Worm (Caenorhabditis elegans) whole organism, late embryonic: ENCODE measurements around the gene Y49E10.29.

Experiments used
- C38D4.7 ChIP-seq: fragments of 200-800 bp; sonication (Bioruptor generic); optimal IDR thresholded peaks from 2 replicates; lab custom pipeline; 2018; ENCODE audit warnings: mild to moderate bottlenecking, missing genetic modification characterization, moderate library complexity, missing compliant biosample characterization
- F13H6.1 ChIP-seq: sonication (generic microtip); optimal IDR thresholded peaks from 2 replicates; lab custom pipeline; 2016; ENCODE audit warnings: missing genetic modification characterization, missing compliant biosample characterization
- K02D7.2 ChIP-seq: sonication (generic microtip); optimal IDR thresholded peaks from 2 replicates; lab custom pipeline; 2017; ENCODE audit warnings: mild to moderate bottlenecking, missing genetic modification characterization, missing compliant biosample characterization
- Y22D7AL.16 ChIP-seq: sonication (generic microtip); optimal IDR thresholded peaks from 2 replicates; lab custom pipeline; 2016; ENCODE audit warnings: missing genetic modification characterization, missing compliant biosample characterization
- ahr-1 ChIP-seq: sonication (generic microtip); optimal IDR thresholded peaks from 2 replicates; lab custom pipeline; 2016; ENCODE audit warnings: missing genetic modification characterization, missing compliant biosample characterization
- ama-1 ChIP-seq: fragments of 150-350 bp; optimal IDR thresholded peaks from 2 replicates; lab custom pipeline; 2014
- ceh-19 ChIP-seq: fragments of 200-800 bp; sonication (Bioruptor generic); optimal IDR thresholded peaks from 2 replicates; lab custom pipeline; 2018; ENCODE audit warnings: mild to moderate bottlenecking, missing genetic modification characterization, missing compliant biosample characterization
- ceh-30 ChIP-seq: fragments of 150-350 bp; optimal IDR thresholded peaks from 2 replicates; lab custom pipeline; 2014; ENCODE audit warnings: missing biosample characterization, missing genetic modification characterization
- ceh-31 ChIP-seq: sonication (generic microtip); optimal IDR thresholded peaks from 2 replicates; lab custom pipeline; 2016; ENCODE audit warnings: missing genetic modification characterization, missing compliant biosample characterization
- ceh-34 ChIP-seq: sonication (generic microtip); optimal IDR thresholded peaks from 2 replicates; lab custom pipeline; 2016; ENCODE audit warnings: mild to moderate bottlenecking, missing genetic modification characterization, missing compliant biosample characterization
- ceh-6 ChIP-seq: fragments of 200-800 bp; sonication (Bioruptor generic); optimal IDR thresholded peaks from 2 replicates; lab custom pipeline; 2018; ENCODE audit warnings: mild to moderate bottlenecking, missing genetic modification characterization, missing compliant biosample characterization
- dmd-4 ChIP-seq: sonication (generic microtip); optimal IDR thresholded peaks from 2 replicates; lab custom pipeline; 2016; ENCODE audit warnings: borderline replicate concordance, missing genetic modification characterization, missing compliant biosample characterization
- elt-2 ChIP-seq: sonication (generic microtip); optimal IDR thresholded peaks from 2 replicates; lab custom pipeline; 2016; ENCODE audit warnings: missing genetic modification reagents, missing genetic modification characterization, missing compliant biosample characterization
- elt-4 ChIP-seq: sonication (generic microtip); optimal IDR thresholded peaks from 2 replicates; lab custom pipeline; 2016; ENCODE audit warnings: missing genetic modification characterization, missing compliant biosample characterization
- ets-4 ChIP-seq: sonication (generic microtip); optimal IDR thresholded peaks from 2 replicates; lab custom pipeline; 2016; ENCODE audit warnings: missing genetic modification characterization, missing compliant biosample characterization
- gmeb-2 ChIP-seq: sonication (generic microtip); optimal IDR thresholded peaks from 2 replicates; lab custom pipeline; 2016; ENCODE audit warnings: missing genetic modification characterization, inconsistent platforms, missing compliant biosample characterization
- hlh-30 ChIP-seq: sonication (generic microtip); optimal IDR thresholded peaks from 2 replicates; lab custom pipeline; 2017; ENCODE audit warnings: antibody characterized with exemption, missing genetic modification characterization, missing compliant biosample characterization; ENCODE audit not compliant: insufficient read depth
- hlh-8 ChIP-seq: sonication (generic microtip); optimal IDR thresholded peaks from 2 replicates; lab custom pipeline; 2016; ENCODE audit warnings: missing genotype, missing genetic modification characterization, missing compliant biosample characterization
- lim-6 ChIP-seq: sonication (generic microtip); optimal IDR thresholded peaks from 2 replicates; lab custom pipeline; 2016; ENCODE audit warnings: missing genetic modification characterization, missing compliant biosample characterization
- nfya-1 ChIP-seq: sonication (generic microtip); optimal IDR thresholded peaks from 2 replicates; lab custom pipeline; 2017; ENCODE audit warnings: missing genetic modification characterization, mild to moderate bottlenecking, missing compliant biosample characterization, antibody characterized with exemption, moderate library complexity
- nhr-11 ChIP-seq: fragments of 150-350 bp; optimal IDR thresholded peaks from 2 replicates; lab custom pipeline; 2014; ENCODE audit warnings: missing biosample characterization, missing genetic modification characterization
- odd-2 ChIP-seq: sonication (generic microtip); optimal IDR thresholded peaks from 2 replicates; lab custom pipeline; 2017; ENCODE audit warnings: antibody characterized with exemption, mild to moderate bottlenecking, missing genetic modification characterization, missing compliant biosample characterization
- pha-2 ChIP-seq: sonication (generic microtip); optimal IDR thresholded peaks from 2 replicates; lab custom pipeline; 2017; ENCODE audit warnings: mild to moderate bottlenecking, missing genetic modification characterization, missing compliant biosample characterization
- pha-4 ChIP-seq: fragments of 150-350 bp; optimal IDR thresholded peaks from 2 replicates; lab custom pipeline; 2018; ENCODE audit warnings: missing biosample characterization, missing genetic modification reagents, missing genetic modification characterization
- pros-1 ChIP-seq: fragments of 150-350 bp; optimal IDR thresholded peaks from 2 replicates; lab custom pipeline; 2014; ENCODE audit warnings: missing biosample characterization, missing genetic modification reagents, missing genetic modification characterization
- ref-2 ChIP-seq: sonication (generic microtip); optimal IDR thresholded peaks from 2 replicates; lab custom pipeline; 2016; ENCODE audit warnings: missing genetic modification characterization, missing compliant biosample characterization
- tbx-2 ChIP-seq: sonication (generic microtip); optimal IDR thresholded peaks from 2 replicates; lab custom pipeline; 2016; ENCODE audit warnings: missing genetic modification characterization, missing compliant biosample characterization
- tbx-7 ChIP-seq: sonication (generic microtip); optimal IDR thresholded peaks from 2 replicates; lab custom pipeline; 2016; ENCODE audit warnings: missing genotype, missing genetic modification characterization, missing compliant biosample characterization
- ttx-3 ChIP-seq: sonication (generic microtip); optimal IDR thresholded peaks from 2 replicates; lab custom pipeline; 2016; ENCODE audit warnings: missing genetic modification reagents, missing genetic modification characterization, missing compliant biosample characterization
- unc-55 ChIP-seq: sonication (generic microtip); optimal IDR thresholded peaks from 2 replicates; lab custom pipeline; 2017; ENCODE audit warnings: missing biosample characterization, missing genetic modification reagents, missing genetic modification characterization
- unc-86 ChIP-seq: sonication (generic microtip); optimal IDR thresholded peaks from 2 replicates; lab custom pipeline; 2016; ENCODE audit warnings: missing genetic modification characterization, missing compliant biosample characterization
- zip-5 ChIP-seq: sonication (generic microtip); optimal IDR thresholded peaks from 2 replicates; lab custom pipeline; 2016; ENCODE audit warnings: missing genetic modification characterization, missing compliant biosample characterization

Y49E10.29 gene

ce11 chrIII:12453785-12454184 is 15.2 kb upstream of the Y49E10.29 start:
- TF ChIP-seq C38D4.7 (GFP tag; lab: Kevin White, UChicago) (no peak), elt-2 (tag; lab: Kevin White, UChicago) (peak; percentile 43)

- TF ChIP-seq pha-2 (tag; lab: Kevin White, UChicago) (no peak), nhr-11 (no peak), unc-55 (GFP tag; lab: Kevin White, UChicago) (no peak), K02D7.2 (tag; lab: Kevin White, UChicago) (no peak), C38D4.7 (GFP tag; lab: Kevin White, UChicago) (no peak), ama-1 (no peak), lim-6 (tag; lab: Kevin White, UChicago) (no peak), ttx-3 (tag; lab: Kevin White, UChicago) (no peak), dmd-4 (tag; lab: Kevin White, UChicago) (no peak), zip-5 (tag; lab: Kevin White, UChicago) (no peak), tbx-7 (tag; lab: Kevin White, UChicago) (no peak), ceh-19 (GFP tag; lab: Kevin White, UChicago) (no peak)
These were observed 13.1 kb upstream of the Y49E10.29 start for ce11 chrIII:12455651-12456420.

ce11 chrIII:12456801-12457647 is 11.9 kb upstream of the Y49E10.29 start, which contains the start of the genes scav-3 and Y49E10.21:
TSS of gene scav-3 (minus strand) at chrIII:12456850.
TSS of gene Y49E10.21 (plus strand) at chrIII:12457597.
- TF ChIP-seq unc-55 (GFP tag; lab: Kevin White, UChicago), result no peak
- TF ChIP-seq C38D4.7 (GFP tag; lab: Kevin White, UChicago), result no peak
- TF ChIP-seq nfya-1 (tag; lab: Kevin White, UChicago), result no peak
- peak; percentile 75 for TF ChIP-seq hlh-30
- TF ChIP-seq odd-2 (tag; lab: Kevin White, UChicago), result no peak
- peak; percentile 43 for TF ChIP-seq ets-4
- TF ChIP-seq elt-4 (tag; lab: Kevin White, UChicago), result no peak
- TF ChIP-seq Y22D7AL.16 (tag; lab: Kevin White, UChicago), result no peak
- no peak for TF ChIP-seq tbx-2 (tag; lab: Kevin White, UChicago)
- TF ChIP-seq unc-86 (tag; lab: Kevin White, UChicago), result no peak
- TF ChIP-seq gmeb-2 (tag; lab: Kevin White, UChicago), result no peak
- TF ChIP-seq hlh-8 (tag; lab: Kevin White, UChicago), result no peak
- no peak for TF ChIP-seq tbx-7 (tag; lab: Kevin White, UChicago)
- TF ChIP-seq F13H6.1 (tag; lab: Kevin White, UChicago), result no peak
- no peak for TF ChIP-seq pha-4 (tag; lab: Kevin White, UChicago)
- no peak for TF ChIP-seq ceh-34 (tag; lab: Kevin White, UChicago)
- TF ChIP-seq ceh-31 (tag; lab: Kevin White, UChicago), result peak; percentile 37
- TF ChIP-seq, all 69 proteins: peak for 3

DNA sequence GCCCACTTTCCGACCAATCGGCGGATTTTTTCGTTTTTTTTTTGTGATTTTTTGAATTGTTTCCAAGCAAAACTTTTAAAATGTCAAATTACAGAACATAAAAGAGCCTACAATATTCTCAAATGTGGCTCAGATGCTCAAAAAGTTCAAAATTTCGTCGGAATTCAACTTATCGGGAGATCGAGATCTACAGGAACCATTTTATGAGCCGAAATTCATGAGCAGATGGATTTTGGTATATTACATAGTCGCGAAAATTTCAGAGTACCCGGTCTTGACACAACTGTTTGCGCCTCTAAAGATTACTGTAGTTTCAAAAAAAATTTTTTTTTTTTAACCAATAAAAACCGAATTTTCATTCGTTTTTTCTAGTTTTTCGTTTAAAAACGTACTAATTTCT is 10.0 kb upstream of the Y49E10.29 start:
- TF ChIP-seq ahr-1 (tag; lab: Kevin White, UChicago) (no peak), elt-2 (tag; lab: Kevin White, UChicago) (no peak), ceh-30 (tag; lab: Kevin White, UChicago) (no peak), ceh-6 (GFP tag; lab: Kevin White, UChicago) (no peak), C38D4.7 (GFP tag; lab: Kevin White, UChicago) (no peak), pros-1 (tag; lab: Kevin White, UChicago) (no peak), ref-2 (tag; lab: Kevin White, UChicago) (no peak), K02D7.2 (tag; lab: Kevin White, UChicago) (no peak), elt-4 (tag; lab: Kevin White, UChicago) (no peak)
